Fruit fly (Drosophila melanogaster): ENCODE data around the gene CG31709.

CG31709 gene

dm6 chr2L:9601220-9601619 lies 21.8 kb upstream of the CG31709 start (continued):
- TF ChIP-seq CG10543 (GFP tag; optimal IDR thresholded peaks at IDR 0.05) (no peak), vvl (GFP tag; IDR thresholded peaks at IDR 0.05) (no peak), gce (GFP tag; IDR thresholded peaks at IDR 0.05) (no peak), CG5245 (GFP tag; optimal IDR thresholded peaks at IDR 0.05) (no peak), CG10267 (tag; optimal IDR thresholded peaks at IDR 0.05) (no peak), tll (GFP tag; optimal IDR thresholded peaks at IDR 0.05) (peak in 1 of 2 experiments; percentile 84), CG13123 (GFP tag; optimal IDR thresholded peaks at IDR 0.05) (no peak), pros (GFP tag; optimal IDR thresholded peaks at IDR 0.05) (peak; percentile 32), CHES-1-like (GFP tag; optimal IDR thresholded peaks at IDR 0.05) (no peak), gsb-n (tag; optimal IDR thresholded peaks at IDR 0.05) (peak; percentile 63), Antp (GFP tag; optimal IDR thresholded peaks at IDR 0.05) (no peak), CG2199 (GFP tag; IDR thresholded peaks at IDR 0.05) (0 out of 3 replicates have a peak, but pooled peaks have one; percentile 37), cad (GFP tag; optimal IDR thresholded peaks at IDR 0.05) (peak; percentile 53), CG17912 (GFP tag; optimal IDR thresholded peaks at IDR 0.05) (no peak), CG32767 (GFP tag; IDR thresholded peaks at IDR 0.05) (no peak), tup (GFP tag; optimal IDR thresholded peaks at IDR 0.05) (no peak), CG31441 (GFP tag; IDR thresholded peaks at IDR 0.05) (no peak), dpn (GFP tag; optimal IDR thresholded peaks at IDR 0.05) (no peak), ttk (GFP tag; IDR thresholded peaks at IDR 0.05) (no peak), Ptx1 (GFP tag; IDR thresholded peaks at IDR 0.05) (no peak), Lpt (GFP tag; optimal IDR thresholded peaks at IDR 0.05) (no peak), Optix (GFP tag; IDR thresholded peaks at IDR 0.05) (no peak)

dm6 chr2L:9600772-9601171 lies 21.3 kb upstream of the CG31709 start, which contains the start of gene CG4382:
TSS of gene CG4382 (minus strand) at chr2L:9600872.
- TF ChIP-seq CG11085 (GFP tag; IDR thresholded peaks at IDR 0.05) (no peak), Ets65A (GFP tag) (peak; percentile 20), trh (GFP tag; optimal IDR thresholded peaks at IDR 0.05) (no peak), CG15696 (tag; optimal IDR thresholded peaks at IDR 0.05) (no peak), CG6854 (GFP tag; optimal IDR thresholded peaks at IDR 0.05) (no peak)

dm6 chr2L:9598390-9598789 lies 19.0 kb upstream of the CG31709 start:
- TF ChIP-seq CG4730 (GFP tag; IDR thresholded peaks at IDR 0.05) (peak; percentile 51; the same call in 1 of the 2 replicates), NfI (GFP tag; optimal IDR thresholded peaks at IDR 0.05) (no peak), Lhr (GFP tag; optimal IDR thresholded peaks at IDR 0.05) (peak; percentile 31), vfl (GFP tag; optimal IDR thresholded peaks at IDR 0.05) (no peak), Taf1 (GFP tag; IDR thresholded peaks at IDR 0.05) (no peak), Xbp1 (GFP tag; optimal IDR thresholded peaks at IDR 0.05) (peak; percentile 54), pan (optimal IDR thresholded peaks at IDR 0.05) (no peak), pan (GFP tag; optimal IDR thresholded peaks at IDR 0.05 in 1 of 2, IDR thresholded peaks at IDR 0.05 in 1 of 2) (peak in 1 of 2 experiments; percentile 75), bab2 (GFP tag; optimal IDR thresholded peaks at IDR 0.05) (peak; percentile 17), CG42726 (GFP tag; IDR thresholded peaks at IDR 0.05; ENCODE audit: partially characterized antibody) (no peak), CG18011 (GFP tag; optimal IDR thresholded peaks at IDR 0.05) (no peak), Hr39 (optimal IDR thresholded peaks at IDR 0.05) (no peak), odd (GFP tag; optimal IDR thresholded peaks at IDR 0.05) (peak; percentile 32), CG4282 (GFP tag; optimal IDR thresholded peaks at IDR 0.05) (no peak), ERR (GFP tag; optimal IDR thresholded peaks at IDR 0.05) (no peak), CG3726 (GFP tag; IDR thresholded peaks at IDR 0.05) (0 out of 3 replicates have a peak, but pooled peaks have one; percentile 57), HLHmδ (GFP tag; optimal IDR thresholded peaks at IDR 0.05) (no peak), CG14441 (GFP tag; IDR thresholded peaks at IDR 0.05) (peak; percentile 53; the same call in 1 of the 2 replicates), sna (GFP tag; IDR thresholded peaks at IDR 0.05; ENCODE audit: partially characterized antibody) (no peak), CG12299 (tag; optimal IDR thresholded peaks at IDR 0.05) (no peak), CG10979 (tag; optimal IDR thresholded peaks at IDR 0.05) (peak; percentile 86), sug (tag; optimal IDR thresholded peaks at IDR 0.05) (no peak), CG6765 (GFP tag; optimal IDR thresholded peaks at IDR 0.05) (no peak), CG3995 (GFP tag; optimal IDR thresholded peaks at IDR 0.05) (no peak)

All from whole organism, embryonic.